Worm (Caenorhabditis elegans) whole organism, early embryonic: ENCODE data around the gene hum-6.

ENCODE experiments used
- B0310.2 ChIP-seq: sonication (generic microtip); optimal IDR thresholded peaks from 2 replicates; lab custom pipeline; 2016; ENCODE audit warnings: mild to moderate bottlenecking, missing genetic modification characterization, missing compliant biosample characterization
- F13C5.2 ChIP-seq: sonication (generic microtip); optimal IDR thresholded peaks from 2 replicates; lab custom pipeline; 2017; ENCODE audit warnings: mild to moderate bottlenecking, missing genetic modification characterization, inconsistent platforms, missing compliant biosample characterization
- aly-1 ChIP-seq: sonication (generic microtip); optimal IDR thresholded peaks from 2 replicates; lab custom pipeline; 2016; ENCODE audit warnings: missing genetic modification characterization, missing compliant biosample characterization
- ama-1 ChIP-seq: fragments of 150-350 bp; optimal IDR thresholded peaks from 2 replicates; lab custom pipeline; 2014
- ceh-13 ChIP-seq: fragments of 200-800 bp; sonication (Bioruptor generic); optimal IDR thresholded peaks from 2 replicates; lab custom pipeline; 2018; ENCODE audit warnings: mild to moderate bottlenecking, missing genetic modification characterization, missing compliant biosample characterization
- ceh-36 ChIP-seq: sonication (generic microtip); optimal IDR thresholded peaks from 2 replicates; lab custom pipeline; 2016; ENCODE audit warnings: missing genetic modification characterization, inconsistent platforms, missing compliant biosample characterization
- ets-7 ChIP-seq: sonication (generic microtip); optimal IDR thresholded peaks from 2 replicates; lab custom pipeline; 2016; ENCODE audit warnings: missing genotype, missing genetic modification characterization, missing compliant biosample characterization
- flt-1 ChIP-seq: fragments of 200-800 bp; sonication (Bioruptor generic); IDR thresholded peaks from 2 replicates; pipeline ENCODE4 v1.3.6; 2022; ENCODE audit warnings: missing genetic modification characterization, missing compliant biosample characterization
- hmbx-1 ChIP-seq: sonication (generic microtip); optimal IDR thresholded peaks from 2 replicates; lab custom pipeline; 2016; ENCODE audit warnings: mild to moderate bottlenecking, missing genetic modification characterization, missing compliant biosample characterization
- hmg-4 ChIP-seq: fragments of 200-800 bp; sonication (Bioruptor generic); optimal IDR thresholded peaks from 2 replicates; lab custom pipeline; 2018; ENCODE audit warnings: mild to moderate bottlenecking, missing genetic modification characterization, missing compliant biosample characterization
- hnd-1 ChIP-seq: sonication (generic microtip); optimal IDR thresholded peaks from 2 replicates; lab custom pipeline; 2016; ENCODE audit warnings: missing genetic modification characterization, missing compliant biosample characterization
- pes-1 ChIP-seq: fragments of 200-800 bp; sonication (Bioruptor generic); IDR thresholded peaks from 2 replicates; pipeline ENCODE4 v1.3.6; 2022; ENCODE audit warnings: missing genetic modification reagents, missing genetic modification characterization, missing compliant biosample characterization
- scrt-1 ChIP-seq: fragments of 200-800 bp; sonication (Bioruptor generic); IDR thresholded peaks from 2 replicates; pipeline ENCODE4 v1.3.6; 2022; ENCODE audit warnings: missing genetic modification characterization, missing compliant biosample characterization
- sea-1 ChIP-seq: fragments of 200-800 bp; sonication (Bioruptor generic); conservative IDR thresholded peaks from 2 replicates; pipeline ENCODE4 v1.3.6; 2022; ENCODE audit warnings: missing genetic modification characterization, missing compliant biosample characterization
- tbx-11 ChIP-seq: fragments of 200-800 bp; sonication (Bioruptor generic); IDR thresholded peaks from 2 replicates; pipeline ENCODE4 v1.3.6; 2022; ENCODE audit warnings: missing genetic modification characterization, missing compliant biosample characterization
- tbx-37 ChIP-seq: fragments of 200-800 bp; sonication (Bioruptor generic); conservative IDR thresholded peaks from 2 replicates; pipeline ENCODE4 v1.3.6; 2022; ENCODE audit warnings: missing genetic modification reagents, missing genetic modification characterization, missing compliant biosample characterization
- tra-4 ChIP-seq: sonication (generic microtip); optimal IDR thresholded peaks from 2 replicates; lab custom pipeline; 2017; ENCODE audit warnings: missing genetic modification characterization, missing compliant biosample characterization

hum-6 gene

DNA sequence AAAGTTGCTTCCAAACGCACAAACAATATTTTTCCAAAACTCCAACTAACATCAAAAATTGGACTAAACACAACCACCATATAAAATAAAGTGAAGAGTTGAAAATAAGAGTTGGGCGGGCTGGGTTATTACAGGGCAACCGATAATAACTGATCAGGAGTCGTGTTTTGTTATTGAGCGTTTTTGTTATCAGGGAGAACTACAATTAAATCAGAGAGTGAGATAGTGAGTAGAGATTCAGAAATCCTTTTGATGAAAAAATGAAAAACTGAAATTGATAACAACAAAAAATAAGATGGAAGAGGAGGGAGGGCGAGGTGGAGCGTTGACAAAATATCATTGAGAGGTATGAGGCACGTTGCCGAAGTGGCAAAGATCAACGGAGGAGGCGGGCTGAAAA, 17.7 kb downstream of the hum-6 start:
- TF ChIP-seq hnd-1 (no peak), sea-1 (GFP tag; lab: Robert Waterston, UW) (no peak), ceh-13 (no peak), flt-1 (GFP tag; lab: Robert Waterston, UW) (no peak), hmbx-1 (no peak), ama-1 (lab: Kevin White, UChicago) (no peak)

DNA sequence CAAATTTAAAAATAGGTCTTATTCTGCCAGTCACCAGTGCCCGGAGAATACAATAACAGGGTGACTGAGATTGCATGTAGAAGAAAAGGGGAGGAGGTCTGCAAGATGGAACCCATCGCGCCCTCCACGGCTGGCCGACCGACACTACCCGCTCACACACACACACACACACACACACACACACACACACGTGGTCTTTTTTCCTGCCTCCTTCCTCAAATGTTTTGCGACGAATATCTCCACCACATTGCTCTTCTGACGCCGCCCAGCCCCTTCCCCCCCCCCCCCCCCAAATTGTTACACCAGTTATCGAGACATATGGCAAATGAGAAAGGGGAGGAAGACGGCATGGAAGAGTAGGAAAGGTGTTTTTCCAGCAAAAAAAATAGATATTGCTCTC, 18.9 kb downstream of the hum-6 start:
- TF ChIP-seq tra-4 (tag; lab: Kevin White, UChicago) (no peak), tbx-37 (GFP tag; lab: Robert Waterston, UW) (0 out of 2 replicates have a peak, but pooled peaks have one; percentile 19), hmg-4 (GFP tag; lab: Kevin White, UChicago) (peak; percentile 15), F13C5.2 (tag; lab: Kevin White, UChicago) (peak; percentile 6), flt-1 (GFP tag; lab: Robert Waterston, UW) (no peak), tbx-11 (GFP tag; lab: Robert Waterston, UW) (no peak)

DNA sequence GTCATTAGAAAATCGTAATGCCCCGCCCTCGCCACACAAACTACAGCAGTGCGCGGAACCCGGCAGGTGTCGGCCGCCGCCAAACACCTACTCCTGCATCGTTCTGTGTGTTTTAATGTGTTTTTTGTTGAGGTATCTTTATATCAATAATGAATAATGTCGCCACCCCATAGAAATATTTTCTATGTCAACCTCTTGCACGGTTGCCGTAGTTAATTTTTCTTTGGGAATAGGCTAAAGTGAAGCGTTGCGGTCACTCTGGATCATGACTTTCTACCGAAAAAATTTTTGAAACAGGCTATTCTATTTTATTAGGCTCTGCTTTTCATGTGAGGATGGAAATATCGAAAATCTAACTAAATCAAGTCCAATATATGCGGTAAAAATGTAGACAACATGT, 26.0 kb downstream of the hum-6 start:
- TF ChIP-seq ama-1 (lab: Kevin White, UChicago), result peak; percentile 77
- TF ChIP-seq F13C5.2 (tag; lab: Kevin White, UChicago), result no peak

DNA sequence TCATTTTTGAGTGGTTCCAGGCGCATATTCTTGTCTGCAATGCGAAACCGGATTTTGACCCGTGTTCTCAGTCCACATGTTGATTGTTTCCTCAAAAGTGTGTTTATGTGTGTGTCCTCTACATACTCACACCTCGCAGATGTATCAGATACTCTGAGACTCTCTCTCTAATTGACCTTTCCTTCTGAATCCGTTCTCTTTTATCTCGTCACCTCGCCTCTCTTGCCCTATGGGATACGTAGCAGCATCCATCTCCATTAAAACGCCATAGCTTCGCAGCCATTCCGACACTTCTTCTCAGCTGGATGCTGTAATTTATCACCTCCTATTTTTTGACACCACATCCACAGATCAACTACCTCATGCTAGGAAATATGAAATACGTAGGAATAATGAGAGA, 27.6 kb downstream of the hum-6 start:
- TF ChIP-seq hmg-4 (GFP tag; lab: Kevin White, UChicago) (no peak), hmbx-1 (no peak), sea-1 (GFP tag; lab: Robert Waterston, UW) (no peak), flt-1 (GFP tag; lab: Robert Waterston, UW) (no peak), tra-4 (tag; lab: Kevin White, UChicago) (no peak), aly-1 (no peak), ets-7 (tag; lab: Kevin White, UChicago) (no peak), tbx-37 (GFP tag; lab: Robert Waterston, UW) (no peak), ceh-13 (no peak), scrt-1 (GFP tag; lab: Robert Waterston, UW) (no peak), tbx-11 (GFP tag; lab: Robert Waterston, UW) (no peak), pes-1 (GFP tag; lab: Robert Waterston, UW) (no peak)

DNA sequence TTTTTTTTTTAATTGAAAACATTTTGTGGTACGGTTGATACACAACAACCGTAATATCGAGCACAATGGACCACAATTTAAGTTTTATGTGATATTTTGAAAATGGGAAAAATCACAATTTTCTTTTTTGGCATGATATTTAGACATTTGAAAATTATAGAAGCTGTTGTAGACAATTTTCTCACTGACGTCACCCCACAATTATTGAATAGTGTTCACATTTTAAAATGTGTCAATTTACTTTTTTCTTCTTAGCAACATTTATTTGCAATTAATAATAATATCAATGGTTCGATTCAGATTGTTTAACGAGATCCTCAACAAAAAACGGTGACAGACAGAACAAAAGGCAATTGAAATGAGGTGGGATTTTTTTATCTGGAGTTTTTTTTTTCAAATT, 32.5 kb downstream of the hum-6 start, which contains the start of gene T01B6.1:
Gene T01B6.1 (plus strand): TSS at position 301 of the 400 bp plus-strand sequence.
- TF ChIP-seq F13C5.2 (tag; lab: Kevin White, UChicago) (no peak), scrt-1 (GFP tag; lab: Robert Waterston, UW) (no peak), ets-7 (tag; lab: Kevin White, UChicago) (no peak), tra-4 (tag; lab: Kevin White, UChicago) (no peak), ceh-13 (no peak), hnd-1 (no peak), hmg-4 (GFP tag; lab: Kevin White, UChicago) (no peak), hmbx-1 (no peak), ama-1 (lab: Kevin White, UChicago) (no peak), B0310.2 (tag; lab: Kevin White, UChicago) (no peak), pes-1 (GFP tag; lab: Robert Waterston, UW) (no peak), tbx-37 (GFP tag; lab: Robert Waterston, UW) (no peak), sea-1 (GFP tag; lab: Robert Waterston, UW) (no peak), flt-1 (GFP tag; lab: Robert Waterston, UW) (no peak), aly-1 (no peak)

DNA sequence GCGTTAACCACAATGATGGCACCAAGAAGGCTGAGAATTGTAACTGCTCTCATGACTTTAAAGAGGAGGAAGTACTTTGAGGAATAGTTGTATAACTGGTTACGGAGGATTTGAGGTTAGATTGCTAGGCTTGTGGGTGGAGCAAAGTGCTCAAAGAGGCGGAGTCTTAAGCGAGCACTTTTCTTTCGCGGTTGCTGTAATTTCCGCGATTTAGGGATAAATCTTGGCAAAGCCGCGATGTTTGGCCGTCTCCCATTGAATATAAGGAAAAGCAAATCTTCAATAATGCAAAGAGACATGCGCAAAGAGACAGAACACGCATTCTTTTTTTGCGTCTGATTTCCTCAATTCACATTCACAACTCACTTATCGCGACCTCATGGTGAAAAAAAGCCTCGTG, 35.3 kb downstream of the hum-6 start, which contains the start of gene nlp-45:
Gene nlp-45 (minus strand): TSS at position 101 of the 400 bp plus-strand sequence.
- TF ChIP-seq tbx-37 (GFP tag; lab: Robert Waterston, UW), result no peak
- TF ChIP-seq hnd-1, result no peak
- TF ChIP-seq ets-7 (tag; lab: Kevin White, UChicago), result no peak
- no peak for TF ChIP-seq flt-1 (GFP tag; lab: Robert Waterston, UW)
- no peak for TF ChIP-seq tra-4 (tag; lab: Kevin White, UChicago)
- TF ChIP-seq pes-1 (GFP tag; lab: Robert Waterston, UW), result no peak
- TF ChIP-seq F13C5.2 (tag; lab: Kevin White, UChicago), result no peak

DNA sequence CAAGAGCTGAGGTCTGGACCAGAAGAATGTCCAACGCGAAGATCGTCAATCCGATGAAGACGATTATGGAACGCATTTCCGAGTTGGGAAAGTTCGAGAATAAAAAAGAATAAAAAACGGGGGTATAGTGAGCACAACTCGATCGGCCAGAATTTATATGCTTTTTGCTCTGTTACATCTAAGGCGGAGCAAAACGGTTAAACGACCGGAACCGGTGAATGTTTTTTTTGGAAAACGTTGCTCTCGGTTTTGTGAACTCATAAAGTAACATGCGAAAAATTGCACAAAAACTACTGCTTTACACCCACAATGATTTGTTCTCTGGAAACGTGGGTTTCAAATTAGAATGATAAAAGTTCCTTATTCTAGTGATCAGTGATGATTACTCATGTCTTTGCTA, 39.1 kb downstream of the hum-6 start, which contains the start of gene nlp-22:
Gene nlp-22 (minus strand): TSS at position 101 of the 400 bp plus-strand sequence.
- no peak for TF ChIP-seq hmg-4 (GFP tag; lab: Kevin White, UChicago)
- no peak for TF ChIP-seq aly-1
- no peak for TF ChIP-seq tbx-37 (GFP tag; lab: Robert Waterston, UW)
- TF ChIP-seq pes-1 (GFP tag; lab: Robert Waterston, UW), result no peak
- no peak for TF ChIP-seq hnd-1
- no peak for TF ChIP-seq tbx-11 (GFP tag; lab: Robert Waterston, UW)
- TF ChIP-seq ceh-36 (tag; lab: Kevin White, UChicago), result no peak
- TF ChIP-seq B0310.2 (tag; lab: Kevin White, UChicago), result no peak
- no peak for TF ChIP-seq F13C5.2 (tag; lab: Kevin White, UChicago)
- no peak for TF ChIP-seq ceh-13
- no peak for TF ChIP-seq ets-7 (tag; lab: Kevin White, UChicago)
- no peak for TF ChIP-seq flt-1 (GFP tag; lab: Robert Waterston, UW)
- TF ChIP-seq scrt-1 (GFP tag; lab: Robert Waterston, UW), result no peak

DNA sequence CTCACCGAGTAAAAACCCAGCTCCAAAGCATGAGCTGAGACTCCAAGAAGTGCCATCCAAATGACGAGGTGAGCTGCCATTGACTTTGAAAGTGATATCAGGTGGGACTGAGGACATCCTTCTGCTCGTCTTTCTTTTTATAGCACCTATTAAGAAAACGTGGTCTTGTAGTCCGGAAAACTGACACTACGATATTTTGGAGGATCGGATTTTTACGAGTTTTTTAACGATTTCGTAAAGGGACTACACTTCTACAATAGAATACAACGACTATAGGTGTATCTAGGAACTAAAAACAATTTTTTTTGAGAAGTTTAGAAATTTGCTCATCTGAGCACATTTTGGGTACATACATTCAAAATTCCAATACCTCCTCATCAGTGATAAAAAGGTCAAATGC, 40.0 kb downstream of the hum-6 start, which contains the start of gene nlp-23:
Gene nlp-23 (minus strand): TSS at position 101 of the 400 bp plus-strand sequence.
- no peak for TF ChIP-seq hmg-4 (GFP tag; lab: Kevin White, UChicago)
- no peak for TF ChIP-seq ama-1 (lab: Kevin White, UChicago)
- TF ChIP-seq tra-4 (tag; lab: Kevin White, UChicago), result no peak
